Worm (Caenorhabditis elegans) whole organism, L3 larva: ENCODE measurements around the gene rnp-9.

Experiments
- R02D3.7 ChIP-seq: fragments of 150-350 bp; optimal IDR thresholded peaks from 2 replicates; lab custom pipeline; 2014; ENCODE audit warnings: missing biosample characterization, missing genetic modification characterization
- ama-1 ChIP-seq: fragments of 150-350 bp; optimal IDR thresholded peaks from 2 replicates; lab custom pipeline; 2018
- ceh-82 ChIP-seq: fragments of 150-350 bp; optimal IDR thresholded peaks from 2 replicates; lab custom pipeline; 2014; ENCODE audit warnings: missing biosample characterization, missing genetic modification characterization
- ceh-9 ChIP-seq: sonication (generic microtip); optimal IDR thresholded peaks from 2 replicates; lab custom pipeline; 2018; ENCODE audit warnings: missing biosample characterization, missing genetic modification characterization
- daf-12 ChIP-seq: fragments of 150-350 bp; optimal IDR thresholded peaks from 2 replicates; lab custom pipeline; 2014; ENCODE audit warnings: missing biosample characterization, missing genetic modification reagents, missing genetic modification characterization
- elt-3 ChIP-seq, 3 experiments: fragments of 150-350 bp in 1 of 3; sonication (generic microtip) in 2 of 3; optimal IDR thresholded peaks; 2 replicates in 2 of 3; 4 replicates in 1 of 3; lab custom pipeline; 2014 to 2017; ENCODE audit warnings: missing biosample characterization in 3 of 3, missing genetic modification characterization in 3 of 3
- eor-1 ChIP-seq, 2 experiments: fragments of 150-350 bp; optimal IDR thresholded peaks; 2 replicates each; lab custom pipeline; 2014 to 2018; ENCODE audit warnings: missing biosample characterization in 2 of 2, missing genetic modification characterization in 2 of 2
- lin-15B ChIP-seq: fragments of 150-350 bp; optimal IDR thresholded peaks from 2 replicates; lab custom pipeline; 2014; ENCODE audit warnings: missing biosample characterization, missing genetic modification characterization
- mdl-1 ChIP-seq: fragments of 150-350 bp; optimal IDR thresholded peaks from 2 replicates; lab custom pipeline; 2014; ENCODE audit warnings: missing biosample characterization, missing genetic modification characterization
- nhr-25 ChIP-seq: sonication (generic microtip); optimal IDR thresholded peaks from 2 replicates; lab custom pipeline; 2017; ENCODE audit warnings: missing biosample characterization, missing genetic modification characterization
- nhr-28 ChIP-seq: fragments of 150-350 bp; optimal IDR thresholded peaks from 2 replicates; lab custom pipeline; 2014; ENCODE audit warnings: missing biosample characterization, missing genetic modification characterization
- nhr-76 ChIP-seq: fragments of 150-350 bp; sonication (generic microtip); optimal IDR thresholded peaks from 5 replicates; lab custom pipeline; 2014; ENCODE audit warnings: missing biosample characterization, missing genetic modification characterization
- snpc-4 ChIP-seq: fragments of 150-350 bp; optimal IDR thresholded peaks from 2 replicates; lab custom pipeline; 2014; ENCODE audit warnings: missing biosample characterization, missing genetic modification characterization

- no peak for TF ChIP-seq snpc-4
- TF ChIP-seq lin-15B (tag; lab: Kevin White, UChicago) = no peak
- TF ChIP-seq ceh-82 (tag; lab: Kevin White, UChicago) = no peak
- TF ChIP-seq R02D3.7 = no peak
- TF ChIP-seq daf-12 (tag; lab: Kevin White, UChicago) = no peak
- no peak for TF ChIP-seq ceh-9 (tag; lab: Kevin White, UChicago)
- TF ChIP-seq eor-1 (tag; optimal IDR thresholded peaks at IDR 0.05; lab: Kevin White, UChicago) = no peak
- TF ChIP-seq nhr-25 (tag; lab: Kevin White, UChicago) = no peak
- TF ChIP-seq mdl-1 = no peak
- TF ChIP-seq nhr-76 = no peak
- TF ChIP-seq ama-1 = no peak
- no peak for TF ChIP-seq elt-3 (tag; optimal IDR thresholded peaks at IDR 0.05; lab: Kevin White, UChicago)
- no peak for TF ChIP-seq nhr-28
Observed at ce11 chrX:10148235-10148872, 18.8 kb upstream of the rnp-9 start.
